Fruit fly (Drosophila melanogaster): Measurements from ENCODE around the gene CG12991.

Gene CG12991

DNA sequence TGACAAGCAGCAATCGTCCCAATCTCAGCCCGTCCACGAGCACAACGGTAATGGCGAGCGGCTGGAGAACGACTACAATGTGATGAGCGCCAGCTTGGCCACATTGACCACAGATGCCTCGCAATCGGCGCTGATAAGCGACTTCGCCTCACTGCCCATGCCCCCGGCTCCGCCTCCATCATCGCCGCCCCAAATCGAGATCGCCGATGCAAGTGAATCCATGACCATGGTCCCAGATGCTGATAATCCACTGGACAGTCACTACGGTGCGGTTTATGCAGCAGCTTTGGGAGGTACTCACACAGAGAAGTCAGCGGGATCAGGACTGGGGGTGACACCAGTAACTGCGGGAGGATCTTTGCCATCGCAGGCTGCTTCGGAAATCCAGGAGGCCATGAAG lies 22.8 kb downstream of the CG12991 start:
- TF ChIP-seq Ets65A (GFP tag) (peak; percentile 37), peb (GFP tag; IDR thresholded peaks at IDR 0.05) (no peak), CG6272 (GFP tag; IDR thresholded peaks at IDR 0.05) (no peak), Lhr (GFP tag; optimal IDR thresholded peaks at IDR 0.05) (no peak), Med (GFP tag) (peak; percentile 22), ems (GFP tag; optimal IDR thresholded peaks at IDR 0.05) (no peak), croc (GFP tag; conservative IDR thresholded peaks at IDR 0.05) (no peak), CG7963 (GFP tag; IDR thresholded peaks at IDR 0.05; ENCODE audit: partially characterized antibody) (no peak), lov (optimal IDR thresholded peaks at IDR 0.05) (no peak), lov (GFP tag; IDR thresholded peaks at IDR 0.05) (no peak), HLH4C (GFP tag; IDR thresholded peaks at IDR 0.05; ENCODE audit: partially characterized antibody) (no peak), Gsc (GFP tag; IDR thresholded peaks at IDR 0.05) (no peak), Doc2 (GFP tag; IDR thresholded peaks at IDR 0.05) (no peak), Hmr (GFP tag; optimal IDR thresholded peaks at IDR 0.05) (no peak), CG10267 (tag; optimal IDR thresholded peaks at IDR 0.05) (no peak), hbn (GFP tag; IDR thresholded peaks at IDR 0.05; ENCODE audit: partially characterized antibody) (no peak), sna (GFP tag; IDR thresholded peaks at IDR 0.05; ENCODE audit: partially characterized antibody) (no peak)

DNA sequence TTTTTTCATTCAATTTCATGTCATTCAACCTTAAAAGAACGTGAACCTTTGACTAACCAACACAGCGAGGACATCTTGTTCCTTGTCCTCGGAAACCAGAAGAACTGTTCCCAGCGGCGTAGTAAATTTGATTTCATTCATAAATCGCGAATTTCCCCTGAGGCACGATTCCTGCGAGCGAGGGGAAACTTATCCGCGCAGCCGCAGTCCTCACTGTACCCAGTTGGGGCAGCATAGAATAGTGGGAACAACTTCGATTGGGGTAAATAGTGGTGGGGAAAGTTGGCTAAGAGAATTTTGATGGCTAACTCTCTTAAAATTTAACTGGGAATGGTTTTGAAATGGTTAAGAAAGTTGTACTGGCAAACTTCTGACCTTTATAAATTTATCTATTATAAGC lies 31.8 kb downstream of the CG12991 start:
- TF ChIP-seq ewg (GFP tag; optimal IDR thresholded peaks at IDR 0.05) (peak; percentile 71), Poxn (GFP tag; IDR thresholded peaks at IDR 0.05) (no peak)

DNA sequence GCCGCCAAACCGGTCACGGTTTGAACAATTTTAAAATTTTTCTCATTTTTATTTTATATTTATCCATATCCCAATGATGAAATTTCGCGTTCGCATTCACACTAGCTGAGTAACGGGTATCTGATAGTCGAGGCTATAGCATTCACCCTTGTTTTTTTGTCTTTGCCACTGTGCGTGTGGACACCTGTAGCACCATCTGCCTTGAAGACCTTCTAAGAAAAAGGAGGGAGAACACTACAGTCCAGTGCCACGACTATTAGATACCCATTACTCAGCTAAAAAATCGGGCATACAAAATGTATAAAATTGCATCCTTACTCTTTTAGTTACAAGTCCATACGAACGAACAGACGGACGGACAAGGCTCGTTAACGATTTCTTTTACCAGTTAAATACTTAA lies 42.5 kb downstream of the CG12991 start:
- TF ChIP-seq CG6813 (GFP tag; optimal IDR thresholded peaks at IDR 0.05): no peak
- no peak for TF ChIP-seq Gug (GFP tag; IDR thresholded peaks at IDR 0.05)
- TF ChIP-seq zf30C (GFP tag; optimal IDR thresholded peaks at IDR 0.05): no peak
- peak; percentile 49; the same call in 1 of the 3 replicates for TF ChIP-seq CG6791 (GFP tag; IDR thresholded peaks at IDR 0.05; ENCODE audit: partially characterized antibody)
- peak; percentile 37; the same call in 1 of the 3 replicates for TF ChIP-seq CG7963 (GFP tag; IDR thresholded peaks at IDR 0.05; ENCODE audit: partially characterized antibody)
- no peak for TF ChIP-seq kni (GFP tag; optimal IDR thresholded peaks at IDR 0.05)
- TF ChIP-seq CG17385 (GFP tag; optimal IDR thresholded peaks at IDR 0.05): no peak
- peak; percentile 51 for TF ChIP-seq CG16813 (GFP tag; IDR thresholded peaks at IDR 0.05; ENCODE audit: partially characterized antibody)
- no peak for TF ChIP-seq mam (GFP tag; optimal IDR thresholded peaks at IDR 0.05)
- peak; percentile 29; the same call in 1 of the 2 replicates for TF ChIP-seq tna (GFP tag; IDR thresholded peaks at IDR 0.05; ENCODE audit: partially characterized antibody)
- TF ChIP-seq hth (optimal IDR thresholded peaks at IDR 0.05): no peak
- no peak for TF ChIP-seq Atf3 (GFP tag; optimal IDR thresholded peaks at IDR 0.05)
- 0 out of 3 replicates have a peak, but pooled peaks have one; percentile 62 for TF ChIP-seq hb (GFP tag; IDR thresholded peaks at IDR 0.05; ENCODE audit: partially characterized antibody)
- no peak for TF ChIP-seq so (GFP tag; IDR thresholded peaks at IDR 0.05)
- no peak for TF ChIP-seq sim (GFP tag; IDR thresholded peaks at IDR 0.05)
- TF ChIP-seq CG1024 (GFP tag; IDR thresholded peaks at IDR 0.05): no peak
- no peak for TF ChIP-seq h (optimal IDR thresholded peaks at IDR 0.05)
- TF ChIP-seq Bgb (GFP tag; IDR thresholded peaks at IDR 0.05; ENCODE audit: partially characterized antibody): 0 out of 2 replicates have a peak, but pooled peaks have one; percentile 7
- TF ChIP-seq CG11504 (tag; optimal IDR thresholded peaks at IDR 0.05): no peak
- no peak for TF ChIP-seq Fer3 (tag; optimal IDR thresholded peaks at IDR 0.05)
- TF ChIP-seq CG13894 (tag; optimal IDR thresholded peaks at IDR 0.05): no peak
- no peak for TF ChIP-seq ranshi (GFP tag; IDR thresholded peaks at IDR 0.05)
- peak; percentile 66 for TF ChIP-seq HLH4C (GFP tag; IDR thresholded peaks at IDR 0.05; ENCODE audit: partially characterized antibody)
- no peak for TF ChIP-seq abd-A (tag; optimal IDR thresholded peaks at IDR 0.05)
- peak; percentile 48; the same call in 1 of the 2 replicates for TF ChIP-seq nerfin-2 (GFP tag; IDR thresholded peaks at IDR 0.05; ENCODE audit: partially characterized antibody)
- no peak for TF ChIP-seq pita (GFP tag; optimal IDR thresholded peaks at IDR 0.05)
- TF ChIP-seq rib (GFP tag; IDR thresholded peaks at IDR 0.05): no peak
- no peak for TF ChIP-seq Dbx (GFP tag; IDR thresholded peaks at IDR 0.05)
- TF ChIP-seq CG10565 (GFP tag; optimal IDR thresholded peaks at IDR 0.05): no peak
- no peak for TF ChIP-seq CG7372 (GFP tag; IDR thresholded peaks at IDR 0.05)
- no peak for TF ChIP-seq eve (GFP tag; optimal IDR thresholded peaks at IDR 0.05)
- TF ChIP-seq z (GFP tag; IDR thresholded peaks at IDR 0.05): no peak

Measured in whole organism, embryonic.